Fruit fly (Drosophila melanogaster): Measurements from ENCODE around the gene Sol1.

DNA sequence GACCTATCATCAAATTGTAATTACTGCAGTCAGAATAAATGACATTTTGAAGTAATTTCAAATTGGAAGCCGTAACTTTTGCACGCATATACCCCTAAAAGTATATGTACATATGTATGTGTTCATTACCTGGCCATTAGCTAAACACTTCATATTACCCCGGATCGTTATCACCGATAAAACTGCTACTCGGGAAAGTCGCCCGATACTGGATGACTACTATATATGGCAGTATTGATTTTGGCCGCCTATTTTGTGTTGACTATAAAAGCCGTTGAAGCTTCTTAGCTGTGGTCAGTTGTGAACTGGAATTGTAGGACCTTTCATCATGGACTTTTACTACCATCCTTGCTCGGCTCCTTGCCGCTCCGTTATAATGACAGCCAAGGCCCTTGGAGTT is 6.3 kb upstream of the Sol1 start, which contains the start of gene GstD8:
- TF ChIP-seq CG18476 (GFP tag; optimal IDR thresholded peaks at IDR 0.05): no peak
- no peak for TF ChIP-seq al (GFP tag; IDR thresholded peaks at IDR 0.05)
- no peak for TF ChIP-seq odd (GFP tag; optimal IDR thresholded peaks at IDR 0.05)
- no peak for TF ChIP-seq CG7928 (GFP tag; optimal IDR thresholded peaks at IDR 0.05)
- TF ChIP-seq crp (GFP tag; optimal IDR thresholded peaks at IDR 0.05): no peak
- TF ChIP-seq CG16779 (GFP tag; IDR thresholded peaks at IDR 0.05): no peak
- TF ChIP-seq CG7839 (tag; optimal IDR thresholded peaks at IDR 0.05): no peak
- no peak for TF ChIP-seq CG9817 (tag; optimal IDR thresholded peaks at IDR 0.05)
- no peak for TF ChIP-seq CG10654 (GFP tag; optimal IDR thresholded peaks at IDR 0.05)
- TF ChIP-seq CG10959 (GFP tag; IDR thresholded peaks at IDR 0.05): no peak
- no peak for TF ChIP-seq az2 (GFP tag; optimal IDR thresholded peaks at IDR 0.05)
- TF ChIP-seq croc (GFP tag; conservative IDR thresholded peaks at IDR 0.05): no peak
- TF ChIP-seq Ets65A (GFP tag): no peak

Measured in whole organism, embryonic.